Fruit fly (Drosophila melanogaster): ENCODE data around the gene Wdr81.

Gene Wdr81

DNA sequence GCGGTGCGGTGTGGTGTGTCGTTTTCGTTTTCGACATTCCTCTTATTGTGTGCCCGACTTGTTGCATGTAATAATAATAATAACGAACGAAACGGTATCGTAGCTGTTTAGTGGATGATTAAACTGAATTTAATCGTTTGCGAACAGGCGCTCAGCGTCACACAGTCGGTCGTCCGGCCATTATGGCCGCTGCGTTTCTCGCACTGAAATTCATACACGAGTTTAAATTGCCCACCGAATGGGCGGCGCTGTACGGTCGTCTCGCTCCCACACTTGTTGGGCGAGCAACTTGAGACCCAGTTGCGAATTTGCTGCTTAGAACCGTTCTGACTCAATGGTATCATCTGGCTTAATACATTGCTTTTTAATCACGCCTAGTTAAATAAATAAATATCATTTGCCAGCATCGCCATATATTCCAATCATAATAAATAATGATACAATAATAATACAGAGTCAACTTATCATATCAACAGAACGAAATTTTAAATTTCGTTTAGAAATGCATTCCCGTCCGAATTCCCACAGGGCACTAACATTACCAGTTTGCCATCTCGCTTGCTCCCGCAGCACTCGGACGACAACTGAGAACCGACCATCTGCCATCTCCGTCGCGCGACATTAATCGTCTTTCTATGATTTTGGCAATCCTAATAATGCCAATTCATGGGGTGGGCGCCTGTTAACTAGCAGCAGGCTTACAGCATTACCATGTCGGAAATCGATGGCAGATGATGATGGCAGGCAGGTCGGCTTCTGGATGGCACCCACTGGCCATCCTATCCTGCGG, 9.7 kb downstream of the Wdr81 start (continued):
- TF ChIP-seq seq (GFP tag; IDR thresholded peaks at IDR 0.05) (no peak), CG13894 (tag; optimal IDR thresholded peaks at IDR 0.05) (peak; percentile 88), lov (optimal IDR thresholded peaks at IDR 0.05) (no peak), lov (GFP tag; IDR thresholded peaks at IDR 0.05) (no peak), Hsf (GFP tag; optimal IDR thresholded peaks at IDR 0.05) (peak; percentile 86), ash1 (GFP tag; optimal IDR thresholded peaks at IDR 0.05) (no peak), MESR4 (GFP tag; optimal IDR thresholded peaks at IDR 0.05) (peak; percentile 1), Dip3 (GFP tag; optimal IDR thresholded peaks at IDR 0.05) (peak; percentile 78), Hand (GFP tag; optimal IDR thresholded peaks at IDR 0.05) (peak; percentile 92), Side (GFP tag; optimal IDR thresholded peaks at IDR 0.05) (peak; percentile 29), CG4617 (GFP tag; optimal IDR thresholded peaks at IDR 0.05; ENCODE audit: borderline replicate concordance) (peak; percentile 82), CG17568 (GFP tag; optimal IDR thresholded peaks at IDR 0.05) (peak; percentile 68), Tbp (GFP tag; optimal IDR thresholded peaks at IDR 0.05) (no peak), ab (GFP tag; optimal IDR thresholded peaks at IDR 0.05) (peak; percentile 37), E2f1 (GFP tag; IDR thresholded peaks at IDR 0.05) (no peak), CG10366 (GFP tag; IDR thresholded peaks at IDR 0.05) (no peak), dimm (GFP tag; IDR thresholded peaks at IDR 0.05) (no peak), CG14710 (tag; optimal IDR thresholded peaks at IDR 0.05) (peak; percentile 86), crc (GFP tag; optimal IDR thresholded peaks at IDR 0.05) (peak; percentile 70), zfh1 (GFP tag; IDR thresholded peaks at IDR 0.05) (no peak), CG3281 (GFP tag; optimal IDR thresholded peaks at IDR 0.05) (peak; percentile 96), nom (GFP tag; optimal IDR thresholded peaks at IDR 0.05) (peak; percentile 93), Bgb (GFP tag; IDR thresholded peaks at IDR 0.05; ENCODE audit: partially characterized antibody) (no peak), CG17361 (GFP tag; IDR thresholded peaks at IDR 0.05) (no peak), CG12769 (tag; optimal IDR thresholded peaks at IDR 0.05) (peak; percentile 94), CG7372 (GFP tag; IDR thresholded peaks at IDR 0.05) (no peak), CG10979 (tag; optimal IDR thresholded peaks at IDR 0.05) (peak; percentile 92), zf30C (GFP tag; optimal IDR thresholded peaks at IDR 0.05) (no peak), cwo (GFP tag; optimal IDR thresholded peaks at IDR 0.05) (peak; percentile 88), maf-S (GFP tag; optimal IDR thresholded peaks at IDR 0.05) (peak; percentile 63), CG8359 (GFP tag; optimal IDR thresholded peaks at IDR 0.05; ENCODE audit: borderline replicate concordance) (peak; percentile 77), CG7556 (GFP tag; optimal IDR thresholded peaks at IDR 0.05) (peak; percentile 95), dm (GFP tag; optimal IDR thresholded peaks at IDR 0.05) (peak; percentile 45), scrt (GFP tag; optimal IDR thresholded peaks at IDR 0.05) (no peak), CG3838 (GFP tag; optimal IDR thresholded peaks at IDR 0.05) (peak; percentile 17), H15 (GFP tag; IDR thresholded peaks at IDR 0.05) (no peak), Sox102F (GFP tag; optimal IDR thresholded peaks at IDR 0.05) (peak; percentile 86), CG7963 (GFP tag; IDR thresholded peaks at IDR 0.05; ENCODE audit: partially characterized antibody) (no peak), HLH4C (GFP tag; IDR thresholded peaks at IDR 0.05; ENCODE audit: partially characterized antibody) (no peak), CG8944 (GFP tag; optimal IDR thresholded peaks at IDR 0.05) (peak; percentile 59), CG7271 (tag; optimal IDR thresholded peaks at IDR 0.05) (peak; percentile 28), Gsc (GFP tag; IDR thresholded peaks at IDR 0.05) (no peak), Dbx (GFP tag; IDR thresholded peaks at IDR 0.05) (no peak), HHEX (GFP tag; optimal IDR thresholded peaks at IDR 0.05) (peak; percentile 89), mld (GFP tag; IDR thresholded peaks at IDR 0.05; ENCODE audit: partially characterized antibody) (no peak), Max (GFP tag; optimal IDR thresholded peaks at IDR 0.05) (peak; percentile 84), CG12659 (GFP tag; optimal IDR thresholded peaks at IDR 0.05) (peak; percentile 95), pzg (GFP tag; optimal IDR thresholded peaks at IDR 0.05) (peak; percentile 6), CG9817 (tag; optimal IDR thresholded peaks at IDR 0.05) (peak; percentile 94)
